Fruit fly (Drosophila melanogaster): ENCODE data around the gene CG13601.

CG13601 gene

dm6 chr3R:23955380-23955779 lies 27.9 kb upstream of the CG13601 start:
- no peak for TF ChIP-seq CG15710 (tag; optimal IDR thresholded peaks at IDR 0.05)
- TF ChIP-seq CG10348 (GFP tag; IDR thresholded peaks at IDR 0.05), result no peak
- no peak for TF ChIP-seq D1 (tag; optimal IDR thresholded peaks at IDR 0.05)
- no peak for TF ChIP-seq rn (GFP tag; IDR thresholded peaks at IDR 0.05)
- TF ChIP-seq Pif1B (GFP tag; optimal IDR thresholded peaks at IDR 0.05), result peak; percentile 50
- TF ChIP-seq CG4496 (GFP tag; IDR thresholded peaks at IDR 0.05), result no peak
- no peak for TF ChIP-seq gl (tag; optimal IDR thresholded peaks at IDR 0.05)
- TF ChIP-seq CG8159 (tag; optimal IDR thresholded peaks at IDR 0.05), result peak; percentile 3
- no peak for TF ChIP-seq CG14655 (GFP tag; optimal IDR thresholded peaks at IDR 0.05)
- no peak for TF ChIP-seq fd96Ca (GFP tag; IDR thresholded peaks at IDR 0.05)
- peak; percentile 20 for TF ChIP-seq CG8301 (tag; optimal IDR thresholded peaks at IDR 0.05)
- no peak for TF ChIP-seq CG13204 (GFP tag; optimal IDR thresholded peaks at IDR 0.05)
- TF ChIP-seq CG32121 (GFP tag; IDR thresholded peaks at IDR 0.05), result no peak
- TF ChIP-seq Snoo (tag; optimal IDR thresholded peaks at IDR 0.05), result peak; percentile 3
- no peak for TF ChIP-seq CG9948 (tag; optimal IDR thresholded peaks at IDR 0.05)
- TF ChIP-seq EcR (GFP tag; optimal IDR thresholded peaks at IDR 0.05), result peak; percentile 40
- no peak for TF ChIP-seq CG17806 (tag; optimal IDR thresholded peaks at IDR 0.05)
- TF ChIP-seq Pif1A (GFP tag; optimal IDR thresholded peaks at IDR 0.05), result peak; percentile 26
- no peak for TF ChIP-seq CG34367 (tag; optimal IDR thresholded peaks at IDR 0.05)
- TF ChIP-seq Ets98B (GFP tag; IDR thresholded peaks at IDR 0.05), result peak; percentile 42; the same call in 1 of the 2 replicates
- TF ChIP-seq CG12605 (GFP tag; IDR thresholded peaks at IDR 0.05), result peak; percentile 45; the same call in 1 of the 2 replicates

- TF ChIP-seq CG9948 (tag; optimal IDR thresholded peaks at IDR 0.05) (peak; percentile 96), D1 (tag; optimal IDR thresholded peaks at IDR 0.05) (peak; percentile 93), CG10348 (GFP tag; IDR thresholded peaks at IDR 0.05) (peak; percentile 17; the same call in 1 of the 2 replicates), CG12605 (GFP tag; IDR thresholded peaks at IDR 0.05) (peak; percentile 47), Pif1B (GFP tag; optimal IDR thresholded peaks at IDR 0.05) (peak; percentile 93), CG15710 (tag; optimal IDR thresholded peaks at IDR 0.05) (peak; percentile 98), CG32121 (GFP tag; IDR thresholded peaks at IDR 0.05) (peak; percentile 72), CG13204 (GFP tag; optimal IDR thresholded peaks at IDR 0.05) (peak; percentile 88), CG17806 (tag; optimal IDR thresholded peaks at IDR 0.05) (peak; percentile 95), Ets98B (GFP tag; IDR thresholded peaks at IDR 0.05) (peak; percentile 15), rn (GFP tag; IDR thresholded peaks at IDR 0.05) (peak; percentile 47; the same call in 1 of the 2 replicates), Snoo (tag; optimal IDR thresholded peaks at IDR 0.05) (peak; percentile 91), Pif1A (GFP tag; optimal IDR thresholded peaks at IDR 0.05) (peak; percentile 94), EcR (GFP tag; optimal IDR thresholded peaks at IDR 0.05) (peak; percentile 62), CG4496 (GFP tag; IDR thresholded peaks at IDR 0.05) (peak; percentile 72; the same call in 2 of the 3 replicates), CG34367 (tag; optimal IDR thresholded peaks at IDR 0.05) (peak; percentile 95), CG8159 (tag; optimal IDR thresholded peaks at IDR 0.05) (peak; percentile 99), gl (tag; optimal IDR thresholded peaks at IDR 0.05) (peak; percentile 82), CG14655 (GFP tag; optimal IDR thresholded peaks at IDR 0.05) (peak; percentile 93), CG8301 (tag; optimal IDR thresholded peaks at IDR 0.05) (peak; percentile 89), fd96Ca (GFP tag; IDR thresholded peaks at IDR 0.05) (peak; percentile 50; the same call in 2 of the 3 replicates)
Observed at dm6 chr3R:23948466-23949413, 21.3 kb upstream of the CG13601 start.

- TF ChIP-seq CG10348 (GFP tag; IDR thresholded peaks at IDR 0.05) (no peak), CG12605 (GFP tag; IDR thresholded peaks at IDR 0.05) (no peak), CG4496 (GFP tag; IDR thresholded peaks at IDR 0.05) (no peak)
Observed at dm6 chr3R:23948324-23948465, 20.8 kb upstream of the CG13601 start, which contains the start of gene CG12268. TSS of gene CG12268 (minus strand) at chr3R:23948424.

- TF ChIP-seq Pif1B (GFP tag; optimal IDR thresholded peaks at IDR 0.05) (no peak), Snoo (tag; optimal IDR thresholded peaks at IDR 0.05) (no peak), CG8159 (tag; optimal IDR thresholded peaks at IDR 0.05) (no peak), CG34367 (tag; optimal IDR thresholded peaks at IDR 0.05) (no peak), Ets98B (GFP tag; IDR thresholded peaks at IDR 0.05) (no peak), gl (tag; optimal IDR thresholded peaks at IDR 0.05) (no peak), CG4496 (GFP tag; IDR thresholded peaks at IDR 0.05) (no peak), rn (GFP tag; IDR thresholded peaks at IDR 0.05) (no peak), CG32121 (GFP tag; IDR thresholded peaks at IDR 0.05) (no peak), CG15710 (tag; optimal IDR thresholded peaks at IDR 0.05) (no peak), CG13204 (GFP tag; optimal IDR thresholded peaks at IDR 0.05) (no peak)
Observed at dm6 chr3R:23947002-23947401, 19.6 kb upstream of the CG13601 start.

dm6 chr3R:23943843-23944356 lies 16.5 kb upstream of the CG13601 start:
- TF ChIP-seq fd96Ca (GFP tag; IDR thresholded peaks at IDR 0.05), result no peak
- TF ChIP-seq CG15710 (tag; optimal IDR thresholded peaks at IDR 0.05), result no peak
- no peak for TF ChIP-seq CG8301 (tag; optimal IDR thresholded peaks at IDR 0.05)
- TF ChIP-seq rn (GFP tag; IDR thresholded peaks at IDR 0.05), result no peak
- no peak for TF ChIP-seq CG4496 (GFP tag; IDR thresholded peaks at IDR 0.05)
- no peak for TF ChIP-seq CG13204 (GFP tag; optimal IDR thresholded peaks at IDR 0.05)
- no peak for TF ChIP-seq Pif1B (GFP tag; optimal IDR thresholded peaks at IDR 0.05)
- no peak for TF ChIP-seq CG14655 (GFP tag; optimal IDR thresholded peaks at IDR 0.05)
- TF ChIP-seq CG17806 (tag; optimal IDR thresholded peaks at IDR 0.05), result no peak
- no peak for TF ChIP-seq gl (tag; optimal IDR thresholded peaks at IDR 0.05)
- TF ChIP-seq Snoo (tag; optimal IDR thresholded peaks at IDR 0.05), result no peak
- TF ChIP-seq D1 (tag; optimal IDR thresholded peaks at IDR 0.05), result no peak
- no peak for TF ChIP-seq CG34367 (tag; optimal IDR thresholded peaks at IDR 0.05)

Data from whole organism, pupa.